Worm (Caenorhabditis elegans) whole organism, L4/young adult: ENCODE data around the gene C56G3.2.

ENCODE experiments used
- W03F9.2 ChIP-seq: fragments of 150-350 bp; optimal IDR thresholded peaks from 2 replicates; lab custom pipeline; 2014; ENCODE audit warnings: missing biosample characterization, missing genetic modification characterization
- him-1 ChIP-seq: sonication (generic microtip); optimal IDR thresholded peaks from 2 replicates; lab custom pipeline; 2016; ENCODE audit warnings: missing genotype, missing genetic modification reagents, missing genetic modification characterization, missing compliant biosample characterization

DNA sequence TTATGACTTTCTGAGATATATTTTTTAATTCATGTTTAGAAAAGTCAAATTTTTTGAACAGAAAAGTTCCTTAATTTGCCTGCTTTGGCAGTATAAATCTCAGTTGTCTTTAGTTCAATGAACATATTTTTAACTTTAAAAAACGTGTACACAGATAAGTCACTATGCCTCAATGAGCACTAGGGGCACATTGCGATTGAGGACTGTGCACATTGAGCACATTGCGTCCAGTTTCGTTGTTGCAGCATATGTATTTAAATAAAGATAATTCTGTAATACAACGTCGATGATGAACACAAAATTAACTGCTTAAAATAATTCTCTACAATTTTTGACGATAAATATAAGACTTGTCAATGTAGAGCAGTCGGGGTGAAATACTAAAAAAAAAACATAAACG lies 42.4 kb downstream of the C56G3.2 start:
- TF ChIP-seq him-1 (no peak), W03F9.2 (tag; lab: Kevin White, UChicago) (no peak)
